Fruit fly (Drosophila melanogaster) whole organism, embryonic: ENCODE results near the gene LysRS.

Experiments used
- Abd-B ChIP-seq: fragments of 200-800 bp; sonication (Bioruptor generic); optimal IDR thresholded peaks from 2 replicates; lab custom pipeline; 2018; ENCODE audit warnings: missing biosample characterization, mild to moderate bottlenecking, missing genetic modification characterization, moderate library complexity
- Atf6 ChIP-seq: fragments of 200-800 bp; sonication (Bioruptor generic); IDR thresholded peaks from 2 replicates; pipeline ENCODE4 v1.3.6; 2022; ENCODE audit warnings: missing biosample characterization, missing genetic modification characterization
- CG10543 ChIP-seq: fragments of 200-800 bp; sonication (Bioruptor generic); optimal IDR thresholded peaks from 3 replicates; lab custom pipeline; 2017; ENCODE audit warnings: missing biosample characterization, mild to moderate bottlenecking, missing genetic modification characterization, moderate library complexity
- CG10565 ChIP-seq: fragments of 200-800 bp; sonication (Bioruptor generic); optimal IDR thresholded peaks from 3 replicates; lab custom pipeline; 2016; ENCODE audit warnings: missing biosample characterization, mild to moderate bottlenecking, missing genetic modification characterization
- CG11093 ChIP-seq: fragments of 200-800 bp; sonication (Bioruptor generic); IDR thresholded peaks from 3 replicates; pipeline ENCODE4 v1.3.6; 2022; ENCODE audit warnings: missing biosample characterization, missing genetic modification characterization
- CG11695 ChIP-seq: fragments of 200-800 bp; sonication (Bioruptor generic); IDR thresholded peaks from 3 replicates; pipeline ENCODE4 v1.3.6; 2022; ENCODE audit warnings: missing biosample characterization, missing genetic modification characterization
- CG12942 ChIP-seq: fragments of 200-800 bp; sonication (Bioruptor generic); optimal IDR thresholded peaks from 3 replicates; lab custom pipeline; 2016; ENCODE audit warnings: missing biosample characterization, missing genetic modification characterization
- CG14441 ChIP-seq: fragments of 200-800 bp; sonication (Bioruptor generic); IDR thresholded peaks from 2 replicates; pipeline ENCODE4 v1.3.6; 2022; ENCODE audit warnings: missing biosample characterization, missing genetic modification characterization
- CG14965 ChIP-seq: fragments of 200-800 bp; sonication (Bioruptor generic); optimal IDR thresholded peaks from 2 replicates; lab custom pipeline; 2016; ENCODE audit warnings: missing biosample characterization, missing genetic modification characterization, borderline replicate concordance
- CG15269 ChIP-seq: fragments of 200-800 bp; sonication (Bioruptor generic); optimal IDR thresholded peaks from 2 replicates; lab custom pipeline; 2018; ENCODE audit warnings: missing biosample characterization, mild to moderate bottlenecking, missing genetic modification characterization, moderate library complexity
- CG17361 ChIP-seq: fragments of 200-800 bp; sonication (Bioruptor generic); IDR thresholded peaks from 3 replicates; pipeline ENCODE4 v1.3.6; 2022; ENCODE audit warnings: missing biosample characterization, missing genetic modification characterization
- CG2120 ChIP-seq: fragments of 200-800 bp; sonication (Bioruptor generic); optimal IDR thresholded peaks from 3 replicates; lab custom pipeline; 2016; ENCODE audit warnings: missing biosample characterization, missing genetic modification characterization
- CG2199 ChIP-seq: fragments of 200-800 bp; sonication (Bioruptor generic); IDR thresholded peaks from 3 replicates; pipeline ENCODE4 v1.3.6; 2022; ENCODE audit warnings: missing biosample characterization, missing genetic modification characterization
- CG31224 ChIP-seq: fragments of 200-800 bp; sonication (Bioruptor generic); IDR thresholded peaks from 2 replicates; pipeline ENCODE4 v1.3.6; 2022; ENCODE audit warnings: missing biosample characterization, missing genetic modification characterization
- CG3847 ChIP-seq: fragments of 200-800 bp; sonication (Bioruptor generic); IDR thresholded peaks from 2 replicates; pipeline ENCODE4 v1.3.6; 2022; ENCODE audit warnings: missing biosample characterization, missing genetic modification characterization
- CG6175 ChIP-seq: fragments of 200-800 bp; sonication (Bioruptor generic); IDR thresholded peaks from 3 replicates; pipeline ENCODE4 v1.3.6; 2022; ENCODE audit warnings: missing biosample characterization, missing genetic modification characterization
- CG8388 ChIP-seq: fragments of 200-800 bp; sonication (Bioruptor generic); optimal IDR thresholded peaks from 2 replicates; lab custom pipeline; 2019; ENCODE audit warnings: missing biosample characterization, mild to moderate bottlenecking, missing genetic modification characterization, moderate library complexity
- CG9609 ChIP-seq: fragments of 200-800 bp; sonication (Bioruptor generic); optimal IDR thresholded peaks from 3 replicates; lab custom pipeline; 2016; ENCODE audit warnings: missing biosample characterization, missing genetic modification characterization
- CG9727 ChIP-seq: fragments of 200-800 bp; sonication (Bioruptor generic); optimal IDR thresholded peaks from 3 replicates; lab custom pipeline; 2017; ENCODE audit warnings: missing biosample characterization, mild to moderate bottlenecking, missing genetic modification characterization
- CTCF ChIP-seq: fragments of 200-800 bp; sonication (Bioruptor generic); optimal IDR thresholded peaks from 2 replicates; lab custom pipeline; 2017; ENCODE audit warnings: missing biosample characterization, mild to moderate bottlenecking, missing genetic modification characterization, moderate library complexity
- Fer3 ChIP-seq: fragments of 200-800 bp; sonication (Bioruptor generic); optimal IDR thresholded peaks from 2 replicates; lab custom pipeline; 2018; ENCODE audit warnings: missing biosample characterization, mild to moderate bottlenecking, missing genetic modification characterization, moderate library complexity
- Gug ChIP-seq: fragments of 200-800 bp; sonication (Bioruptor generic); IDR thresholded peaks from 4 replicates; pipeline ENCODE4 v1.3.6; 2022; ENCODE audit warnings: missing biosample characterization, missing genetic modification characterization
- HLH3B ChIP-seq: fragments of 200-800 bp; sonication (Bioruptor generic); IDR thresholded peaks from 2 replicates; pipeline ENCODE4 v1.3.6; 2022; ENCODE audit warnings: missing biosample characterization, missing genetic modification characterization
- HLH4C ChIP-seq: fragments of 200-800 bp; sonication (Bioruptor generic); IDR thresholded peaks from 3 replicates; pipeline ENCODE4 v1.3.6; 2022; ENCODE audit warnings: missing biosample characterization, missing genetic modification characterization; ENCODE audit not compliant: partially characterized antibody
- Lhr ChIP-seq: fragments of 200-800 bp; sonication (Bioruptor generic); optimal IDR thresholded peaks from 3 replicates; lab custom pipeline; 2017; ENCODE audit warnings: mild to moderate bottlenecking, missing biosample characterization, missing genetic modification reagents, missing genetic modification characterization
- MBD-R2 ChIP-seq: fragments of 200-800 bp; sonication (Bioruptor generic); IDR thresholded peaks from 2 replicates; pipeline ENCODE4 v1.3.6; 2022; ENCODE audit warnings: missing biosample characterization, missing genetic modification characterization
- Myb ChIP-seq: fragments of 200-800 bp; sonication (Bioruptor generic); optimal IDR thresholded peaks from 2 replicates; lab custom pipeline; 2016; ENCODE audit warnings: missing biosample characterization, missing genetic modification characterization
- Side ChIP-seq: fragments of 200-800 bp; sonication (Bioruptor generic); optimal IDR thresholded peaks from 2 replicates; lab custom pipeline; 2016; ENCODE audit warnings: missing biosample characterization, missing genetic modification characterization
- ato ChIP-seq: fragments of 200-800 bp; sonication (Bioruptor generic); IDR thresholded peaks from 2 replicates; pipeline ENCODE4 v1.3.6; 2022; ENCODE audit warnings: missing biosample characterization, missing genetic modification characterization; ENCODE audit not compliant: partially characterized antibody
- br ChIP-seq: fragments of >200 bp; optimal IDR thresholded peaks from 2 replicates; lab custom pipeline; 2017
- chm ChIP-seq: fragments of 200-800 bp; sonication (Bioruptor generic); IDR thresholded peaks from 2 replicates; pipeline ENCODE4 v1.3.6; 2022; ENCODE audit warnings: missing biosample characterization, missing genetic modification characterization
- cwo ChIP-seq: fragments of 200-800 bp; sonication (Bioruptor generic); optimal IDR thresholded peaks from 3 replicates; lab custom pipeline; 2017; ENCODE audit warnings: missing biosample characterization, missing genetic modification characterization, mild to moderate bottlenecking, moderate library complexity, missing genetic modification reagents
- dmrt99B ChIP-seq: fragments of 200-800 bp; sonication (Bioruptor generic); optimal IDR thresholded peaks from 2 replicates; lab custom pipeline; 2018; ENCODE audit warnings: missing biosample characterization, mild to moderate bottlenecking, missing genetic modification characterization, moderate library complexity
- ems ChIP-seq: fragments of 200-800 bp; sonication (Bioruptor generic); optimal IDR thresholded peaks from 3 replicates; lab custom pipeline; 2016; ENCODE audit warnings: missing biosample characterization, missing genetic modification characterization
- esg ChIP-seq: fragments of 200-800 bp; sonication (Bioruptor generic); conservative IDR thresholded peaks from 2 replicates; pipeline ENCODE4 v1.3.6; 2022; ENCODE audit warnings: missing biosample characterization, missing genetic modification characterization
- grn ChIP-seq: fragments of 200-800 bp; sonication (Bioruptor generic); optimal IDR thresholded peaks from 3 replicates; lab custom pipeline; 2017; ENCODE audit warnings: missing biosample characterization, missing genetic modification characterization
- gt ChIP-seq: fragments of 200-800 bp; sonication (Bioruptor generic); IDR thresholded peaks from 2 replicates; pipeline ENCODE4 v1.3.6; 2022; ENCODE audit warnings: missing biosample characterization, missing genetic modification characterization
- h ChIP-seq: fragments of >200 bp; optimal IDR thresholded peaks from 2 replicates; lab custom pipeline; 2017
- ind ChIP-seq: fragments of 200-800 bp; sonication (Bioruptor generic); optimal IDR thresholded peaks from 3 replicates; lab custom pipeline; 2016; ENCODE audit warnings: missing biosample characterization, missing genetic modification characterization
- klu ChIP-seq: fragments of 200-800 bp; sonication (Bioruptor generic); IDR thresholded peaks from 2 replicates; pipeline ENCODE4 v1.3.6; 2022; ENCODE audit warnings: missing biosample characterization, missing genetic modification characterization
- odd ChIP-seq: fragments of 200-800 bp; sonication (Bioruptor generic); optimal IDR thresholded peaks from 2 replicates; lab custom pipeline; 2017; ENCODE audit warnings: missing biosample characterization, mild to moderate bottlenecking, missing genetic modification characterization
- pb ChIP-seq: fragments of 200-800 bp; sonication (Bioruptor generic); optimal IDR thresholded peaks from 3 replicates; lab custom pipeline; 2016; ENCODE audit warnings: missing biosample characterization, missing genetic modification characterization
- pnt ChIP-seq: fragments of 200-800 bp; sonication (Bioruptor generic); optimal IDR thresholded peaks from 3 replicates; lab custom pipeline; 2016; ENCODE audit warnings: missing biosample characterization, missing genetic modification characterization
- schlank ChIP-seq: fragments of 200-800 bp; sonication (Bioruptor generic); optimal IDR thresholded peaks from 2 replicates; lab custom pipeline; 2018; ENCODE audit warnings: missing biosample characterization, mild to moderate bottlenecking, missing genetic modification characterization
- sima ChIP-seq: fragments of 200-800 bp; sonication (Bioruptor generic); optimal IDR thresholded peaks from 2 replicates; lab custom pipeline; 2016; ENCODE audit warnings: missing biosample characterization, missing genetic modification characterization
- tgo ChIP-seq: fragments of 200-800 bp; sonication (Bioruptor generic); IDR thresholded peaks from 3 replicates; pipeline ENCODE4 v1.3.6; 2022; ENCODE audit warnings: missing biosample characterization, missing genetic modification characterization
- tio ChIP-seq: fragments of 200-800 bp; sonication (Bioruptor generic); optimal IDR thresholded peaks from 2 replicates; lab custom pipeline; 2017; ENCODE audit warnings: missing biosample characterization, missing genetic modification characterization, inconsistent platforms
- tna ChIP-seq: fragments of 200-800 bp; sonication (Bioruptor generic); IDR thresholded peaks from 2 replicates; pipeline ENCODE4 v1.3.6; 2022; ENCODE audit warnings: missing biosample characterization, missing genetic modification characterization; ENCODE audit not compliant: partially characterized antibody
- trem ChIP-seq: fragments of 200-800 bp; optimal IDR thresholded peaks from 3 replicates; lab custom pipeline; 2019; ENCODE audit warnings: missing biosample characterization, mild to moderate bottlenecking, missing genetic modification characterization, moderate library complexity
- tup ChIP-seq: fragments of 200-800 bp; sonication (Bioruptor generic); optimal IDR thresholded peaks from 2 replicates; lab custom pipeline; 2016; ENCODE audit warnings: missing biosample characterization, mild to moderate bottlenecking, missing genetic modification characterization, moderate library complexity
- vvl ChIP-seq: fragments of 200-800 bp; sonication (Bioruptor generic); IDR thresholded peaks from 2 replicates; pipeline ENCODE4 v1.3.6; 2022; ENCODE audit warnings: missing biosample characterization, missing genetic modification characterization
- wek ChIP-seq: fragments of 200-800 bp; sonication (Bioruptor generic); optimal IDR thresholded peaks from 3 replicates; lab custom pipeline; 2018; ENCODE audit warnings: missing biosample characterization, mild to moderate bottlenecking, missing genetic modification characterization, moderate library complexity
- z ChIP-seq: fragments of 200-800 bp; sonication (Bioruptor generic); IDR thresholded peaks from 3 replicates; pipeline ENCODE4 v1.3.6; 2022; ENCODE audit warnings: missing biosample characterization, missing genetic modification characterization

Gene LysRS

dm6 chrX:9646022-9646421, 37.3 kb upstream of the LysRS start (continued):
- TF ChIP-seq chm (GFP tag; lab: Robert Waterston, UW) (peak; percentile 97), esg (peak; percentile 97), tio (peak; percentile 95), CG2199 (peak; percentile 93), CG11093 (GFP tag; lab: Robert Waterston, UW) (peak; percentile 95), CG31224 (GFP tag; lab: Robert Waterston, UW) (peak; percentile 91), ems (GFP tag; lab: Kevin White, UChicago) (peak; percentile 98), vvl (GFP tag; lab: Robert Waterston, UW) (peak; percentile 99), MBD-R2 (GFP tag; lab: Robert Waterston, UW) (peak; percentile 85), CG14965 (GFP tag; lab: Kevin White, UChicago) (peak; percentile 86), CG2120 (GFP tag; lab: Kevin White, UChicago) (peak; percentile 95), grn (peak; percentile 87), tup (peak; percentile 95), klu (peak; percentile 92), Side (GFP tag; lab: Kevin White, UChicago) (peak; percentile 97), CG9727 (GFP tag; lab: Kevin White, UChicago) (peak; percentile 95), Gug (GFP tag; lab: Robert Waterston, UW) (peak; percentile 94), Abd-B (peak; percentile 93), HLH3B (peak; percentile 98), tna (no peak), dmrt99B (tag; lab: Kevin White, UChicago) (peak; percentile 97), CG12942 (GFP tag; lab: Kevin White, UChicago) (peak; percentile 96), Lhr (GFP tag; lab: Kevin White, UChicago) (peak; percentile 84), wek (GFP tag; lab: Kevin White, UChicago) (peak; percentile 85), Atf6 (GFP tag; lab: Robert Waterston, UW) (peak; percentile 97), CG11695 (GFP tag; lab: Robert Waterston, UW) (peak; percentile 96), tgo (peak; percentile 97), sima (GFP tag; lab: Kevin White, UChicago) (peak; percentile 88), CG14441 (GFP tag; lab: Robert Waterston, UW) (peak; percentile 98), CG10565 (GFP tag; lab: Kevin White, UChicago) (peak; percentile 93), CG6175 (peak; percentile 91), CG3847 (GFP tag; lab: Robert Waterston, UW) (peak; percentile 95), CG15269 (tag; lab: Kevin White, UChicago) (peak; percentile 97), odd (GFP tag; lab: Kevin White, UChicago) (peak; percentile 94), CG10543 (peak; percentile 92), CG9609 (GFP tag; lab: Kevin White, UChicago) (peak; percentile 97), z (GFP tag; lab: Robert Waterston, UW) (peak; percentile 79), Fer3 (peak; percentile 93), ato (GFP tag; lab: Robert Waterston, UW) (no peak), HLH4C (GFP tag; lab: Robert Waterston, UW) (no peak), trem (tag; lab: Kevin White, UChicago) (peak; percentile 89), br (lab: Kevin White, UChicago) (no peak), CTCF (GFP tag; lab: Kevin White, UChicago) (peak; percentile 70), Myb (GFP tag; lab: Kevin White, UChicago) (peak; percentile 87), cwo (GFP tag; lab: Kevin White, UChicago) (peak; percentile 93), gt (GFP tag; lab: Robert Waterston, UW) (peak; percentile 93), pnt (GFP tag; lab: Kevin White, UChicago) (peak; percentile 97), pb (peak; percentile 98), schlank (tag; lab: Kevin White, UChicago) (peak; percentile 89), h (lab: Kevin White, UChicago) (no peak), CG8388 (GFP tag; lab: Kevin White, UChicago) (peak; percentile 95), ind (GFP tag; lab: Kevin White, UChicago) (peak; percentile 97), CG17361 (peak; percentile 95)
